Fruit fly (Drosophila melanogaster) whole organism: ENCODE data around the gene CG31248.

ENCODE experiments used
- CG8478 ChIP-seq: fragments of >200 bp; optimal IDR thresholded peaks from 2 replicates; lab custom pipeline; 2018; ENCODE audit warnings: inconsistent platforms
- Dll ChIP-seq: fragments of >200 bp; optimal IDR thresholded peaks from 2 replicates; lab custom pipeline; 2017
- EcR ChIP-seq, 2 experiments: fragments of >200 bp; optimal IDR thresholded peaks; 2 replicates each; lab custom pipeline; 2017; ENCODE audit warnings: missing biosample characterization in 2 of 2, missing genetic modification characterization in 2 of 2, missing genetic modification reagents in 2 of 2
- pan ChIP-seq: fragments of >200 bp; optimal IDR thresholded peaks from 2 replicates; lab custom pipeline; 2017
- psq ChIP-seq: fragments of >200 bp; optimal IDR thresholded peaks from 2 replicates; lab custom pipeline; 2017
- usp ChIP-seq: fragments of >200 bp; optimal IDR thresholded peaks from 2 replicates; lab custom pipeline; 2017; ENCODE audit warnings: missing biosample characterization, missing genetic modification characterization, mixed read lengths

CG31248 gene

dm6 chr3R:7159615-7160014 is 30.5 kb downstream of the CG31248 start:
- TF ChIP-seq Dll (lab: Kevin White, UChicago) (no peak), psq (lab: Kevin White, UChicago) (no peak), CG8478 (no peak), usp (no peak)

DNA sequence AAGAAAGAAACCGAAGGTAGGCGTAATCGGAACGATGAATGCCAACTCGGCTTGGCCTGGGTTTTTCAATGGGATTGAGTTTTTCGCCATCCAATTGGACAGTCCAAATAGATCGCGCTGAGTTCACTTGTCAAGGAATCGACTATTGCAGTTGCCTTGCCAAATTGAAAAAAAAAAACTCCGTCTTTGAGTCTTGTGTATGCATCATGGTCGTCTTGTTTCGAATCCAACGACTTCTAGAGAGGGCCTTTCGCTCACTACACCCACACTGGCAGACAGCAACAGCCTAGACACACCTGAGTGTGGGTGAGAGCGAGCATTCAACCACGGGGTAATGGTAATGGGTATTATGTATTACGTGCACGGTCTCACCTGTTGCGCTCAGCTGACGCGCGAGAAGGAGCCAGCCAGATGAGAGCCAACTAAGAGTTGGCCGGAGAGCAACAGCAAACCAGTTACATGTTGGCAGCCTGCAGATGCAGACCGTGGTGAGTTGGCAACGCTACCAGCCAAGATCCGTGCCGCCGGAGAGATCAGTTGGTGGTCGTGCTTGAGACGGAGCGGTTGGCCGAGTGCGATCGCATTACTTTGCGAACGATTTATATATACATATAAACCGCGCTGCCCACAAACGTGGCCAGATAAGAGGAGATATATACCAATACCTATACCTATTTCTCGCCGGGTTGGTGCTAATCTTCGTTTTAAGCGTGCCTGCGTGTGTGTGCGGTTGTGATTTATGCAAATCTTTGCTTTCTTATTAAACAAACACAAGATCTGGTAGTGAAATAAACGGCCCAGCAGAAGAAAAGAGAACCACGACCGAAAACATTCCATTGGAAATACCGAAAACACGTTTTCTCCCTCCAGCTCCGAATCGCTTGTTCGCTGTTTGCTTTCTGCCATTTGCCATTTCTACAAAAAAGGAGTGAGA is 33.5 kb downstream of the CG31248 start, which contains the start of gene sas:
Gene sas (plus strand): TSS at position 453 of the 934 bp plus-strand sequence.
- TF ChIP-seq pan, result no peak
- TF ChIP-seq EcR (GFP tag; optimal IDR thresholded peaks at IDR 0.05; lab: Kevin White, UChicago), result peak in 1 of 2 experiments; percentile 64
- TF ChIP-seq usp, result no peak
- TF ChIP-seq Dll (lab: Kevin White, UChicago), result peak; percentile 69
- no peak for TF ChIP-seq CG8478
- no peak for TF ChIP-seq psq (lab: Kevin White, UChicago)

DNA sequence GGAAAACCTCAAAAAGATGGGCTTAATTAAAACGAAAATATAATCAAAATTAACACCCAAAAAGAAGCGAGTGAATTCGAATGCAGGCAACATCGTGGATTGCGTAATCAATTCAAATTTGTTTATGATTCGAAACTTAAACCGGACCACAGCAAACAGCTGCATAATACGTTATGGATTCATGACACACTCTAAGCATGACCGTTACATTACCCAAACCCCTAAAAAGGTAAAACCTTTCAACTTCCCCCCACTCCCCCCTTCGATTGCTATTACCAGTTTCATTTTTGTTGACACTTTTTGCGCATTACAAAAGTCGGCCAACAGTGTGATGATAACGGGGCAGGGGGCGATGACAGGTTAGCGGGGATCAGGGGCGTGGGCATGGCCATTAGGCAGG is 40.8 kb downstream of the CG31248 start:
- TF ChIP-seq psq (lab: Kevin White, UChicago) (no peak), usp (no peak), Dll (lab: Kevin White, UChicago) (no peak), EcR (GFP tag; optimal IDR thresholded peaks at IDR 0.05; lab: Kevin White, UChicago) (no peak), pan (no peak), CG8478 (no peak)

- TF ChIP-seq psq (lab: Kevin White, UChicago) (no peak), CG8478 (no peak), EcR (GFP tag; optimal IDR thresholded peaks at IDR 0.05; lab: Kevin White, UChicago) (peak in 1 of 2 experiments; percentile 67), pan (no peak)
Observed at dm6 chr3R:7171384-7172099, 42.4 kb downstream of the CG31248 start.

dm6 chr3R:7172978-7173377 is 43.9 kb downstream of the CG31248 start:
- TF ChIP-seq CG8478 (no peak), Dll (lab: Kevin White, UChicago) (no peak), EcR (GFP tag; optimal IDR thresholded peaks at IDR 0.05; lab: Kevin White, UChicago) (no peak), psq (lab: Kevin White, UChicago) (no peak), pan (no peak), usp (no peak)

- TF ChIP-seq EcR (GFP tag; optimal IDR thresholded peaks at IDR 0.05; lab: Kevin White, UChicago), result no peak
- no peak for TF ChIP-seq CG8478
- no peak for TF ChIP-seq Dll (lab: Kevin White, UChicago)
- TF ChIP-seq psq (lab: Kevin White, UChicago), result no peak
- TF ChIP-seq pan, result no peak
- TF ChIP-seq usp, result no peak
Observed at dm6 chr3R:7174755-7175154, 45.6 kb downstream of the CG31248 start.
